Worm (Caenorhabditis elegans): ENCODE results near the gene Y38E10A.8.

DNA sequence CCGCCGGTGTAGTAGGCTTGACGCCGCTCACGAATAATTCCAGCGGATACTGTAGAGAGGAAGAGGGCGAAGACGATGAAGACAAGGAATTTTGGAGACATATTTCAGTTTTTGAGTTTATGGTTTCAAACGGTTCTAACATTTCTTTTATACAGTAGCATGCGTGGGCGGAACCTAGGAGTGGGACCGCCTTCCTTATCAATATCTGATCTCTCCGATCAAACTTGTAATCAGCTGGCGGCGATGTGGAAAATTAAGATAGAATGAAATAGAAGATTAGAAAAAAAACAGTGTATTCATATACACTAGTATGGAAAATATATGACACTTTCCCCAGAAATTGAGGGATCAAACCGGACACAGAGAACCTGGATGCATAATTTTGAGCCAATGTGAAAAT lies 12.3 kb downstream of the Y38E10A.8 start, which contains the start of gene nspe-2:
- TF ChIP-seq xnd-1 (tag; optimal IDR thresholded peaks at IDR 0.05) (no peak), F57A8.1 (GFP tag; optimal IDR thresholded peaks at IDR 0.05) (no peak), ceh-27 (GFP tag; optimal IDR thresholded peaks at IDR 0.05) (no peak), hlh-12 (tag; optimal IDR thresholded peaks at IDR 0.05) (no peak), sea-2 (GFP tag; IDR thresholded peaks at IDR 0.05) (no peak), ztf-18 (tag; optimal IDR thresholded peaks at IDR 0.05) (no peak), ztf-25 (GFP tag; IDR thresholded peaks at IDR 0.05) (no peak), tbx-9 (tag; optimal IDR thresholded peaks at IDR 0.05; ENCODE audit: borderline replicate concordance) (no peak), ama-1 (optimal IDR thresholded peaks at IDR 0.05) (no peak), ama-1 (GFP tag; optimal IDR thresholded peaks at IDR 0.05) (no peak)
